Worm (Caenorhabditis elegans) whole organism, mixed stage, embryonic: Measurements from ENCODE around the gene ZK666.15.

Experiments
- M03D4.4 ChIP-seq: sonication (generic microtip); optimal IDR thresholded peaks from 2 replicates; lab custom pipeline; 2017; ENCODE audit warnings: mild to moderate bottlenecking, missing genetic modification characterization, missing compliant biosample characterization
- bed-3 ChIP-seq: fragments of 200-800 bp; sonication (Bioruptor generic); optimal IDR thresholded peaks from 3 replicates; lab custom pipeline; 2018; ENCODE audit warnings: mild to moderate bottlenecking, missing genetic modification characterization, moderate library complexity, missing compliant biosample characterization
- blmp-1 ChIP-seq: fragments of 150-350 bp; optimal IDR thresholded peaks from 2 replicates; lab custom pipeline; 2014; ENCODE audit warnings: missing biosample characterization, missing genetic modification characterization
- ceh-43 ChIP-seq: fragments of 200-800 bp; sonication (Bioruptor generic); optimal IDR thresholded peaks from 2 replicates; lab custom pipeline; 2018; ENCODE audit warnings: mild to moderate bottlenecking, missing genetic modification characterization, moderate library complexity, missing compliant biosample characterization
- ceh-83 ChIP-seq: fragments of 200-800 bp; sonication (Bioruptor generic); optimal IDR thresholded peaks from 2 replicates; lab custom pipeline; 2018; ENCODE audit warnings: mild to moderate bottlenecking, missing genetic modification characterization, missing compliant biosample characterization
- cnd-1 ChIP-seq: fragments of 200-800 bp; sonication (Bioruptor generic); optimal IDR thresholded peaks from 2 replicates; lab custom pipeline; 2018; ENCODE audit warnings: mild to moderate bottlenecking, missing genetic modification characterization, missing compliant biosample characterization
- drap-1 ChIP-seq: fragments of 200-800 bp; sonication (Bioruptor generic); optimal IDR thresholded peaks from 3 replicates; lab custom pipeline; 2018; ENCODE audit warnings: mild to moderate bottlenecking, missing genetic modification characterization, missing compliant biosample characterization
- elt-1 ChIP-seq: sonication (generic microtip); optimal IDR thresholded peaks from 2 replicates; lab custom pipeline; 2017; ENCODE audit warnings: missing genetic modification characterization, mild to moderate bottlenecking, missing compliant biosample characterization, antibody characterized with exemption, moderate library complexity, borderline replicate concordance; ENCODE audit not compliant: insufficient read depth
- elt-3 ChIP-seq: fragments of 150-350 bp; optimal IDR thresholded peaks from 2 replicates; lab custom pipeline; 2014; ENCODE audit warnings: missing biosample characterization, missing genetic modification characterization
- flh-1 ChIP-seq: fragments of 200-800 bp; sonication (Bioruptor generic); optimal IDR thresholded peaks from 2 replicates; lab custom pipeline; 2018; ENCODE audit warnings: mild to moderate bottlenecking, missing genetic modification characterization, moderate library complexity, missing compliant biosample characterization
- ham-2 ChIP-seq: fragments of 200-800 bp; sonication (Bioruptor generic); optimal IDR thresholded peaks from 2 replicates; lab custom pipeline; 2018; ENCODE audit warnings: mild to moderate bottlenecking, missing genetic modification characterization, missing compliant biosample characterization
- hlh-1 ChIP-seq: fragments of 150-350 bp; optimal IDR thresholded peaks from 2 replicates; lab custom pipeline; 2014; ENCODE audit warnings: missing biosample characterization, missing genetic modification reagents, missing genetic modification characterization
- lin-13 ChIP-seq: fragments of 150-350 bp; optimal IDR thresholded peaks from 2 replicates; lab custom pipeline; 2014; ENCODE audit warnings: missing biosample characterization, missing genetic modification characterization
- lin-32 ChIP-seq: fragments of 200-800 bp; sonication (Bioruptor generic); optimal IDR thresholded peaks from 2 replicates; lab custom pipeline; 2018; ENCODE audit warnings: mild to moderate bottlenecking, missing genetic modification characterization, missing compliant biosample characterization
- mab-5 ChIP-seq: fragments of 150-350 bp; optimal IDR thresholded peaks from 2 replicates; lab custom pipeline; 2014; ENCODE audit warnings: missing biosample characterization, missing genetic modification characterization
- mep-1 ChIP-seq: fragments of 150-350 bp; optimal IDR thresholded peaks from 2 replicates; lab custom pipeline; 2017; ENCODE audit warnings: missing biosample characterization, missing genetic modification reagents, missing genetic modification characterization, inconsistent platforms
- mls-2 ChIP-seq: sonication (generic microtip); optimal IDR thresholded peaks from 2 replicates; lab custom pipeline; 2016; ENCODE audit warnings: mild to moderate bottlenecking, missing genetic modification characterization, moderate library complexity, missing compliant biosample characterization
- nhr-12 ChIP-seq: fragments of 150-350 bp; optimal IDR thresholded peaks from 2 replicates; lab custom pipeline; 2014; ENCODE audit warnings: missing biosample characterization, missing genetic modification characterization
- nhr-2 ChIP-seq: fragments of 150-350 bp; optimal IDR thresholded peaks from 2 replicates; lab custom pipeline; 2014; ENCODE audit warnings: missing biosample characterization, missing genetic modification characterization
- nhr-28 ChIP-seq: fragments of 150-350 bp; optimal IDR thresholded peaks from 2 replicates; lab custom pipeline; 2014; ENCODE audit warnings: missing biosample characterization, missing genetic modification characterization
- pha-4 ChIP-seq: fragments of 150-350 bp; optimal IDR thresholded peaks from 2 replicates; lab custom pipeline; 2018; ENCODE audit warnings: missing biosample characterization, missing genetic modification reagents, missing genetic modification characterization
- snpc-4 ChIP-seq: fragments of 150-350 bp; optimal IDR thresholded peaks from 2 replicates; lab custom pipeline; 2014; ENCODE audit warnings: missing biosample characterization, missing genetic modification characterization
- sptf-1 ChIP-seq: sonication (generic microtip); optimal IDR thresholded peaks from 2 replicates; lab custom pipeline; 2017; ENCODE audit warnings: mild to moderate bottlenecking, missing genetic modification characterization, moderate library complexity, missing compliant biosample characterization
- tbx-8 ChIP-seq: fragments of 200-800 bp; sonication (Bioruptor generic); optimal IDR thresholded peaks from 2 replicates; lab custom pipeline; 2018; ENCODE audit warnings: mild to moderate bottlenecking, missing genetic modification characterization, moderate library complexity, missing compliant biosample characterization
- unc-120 ChIP-seq: sonication (generic microtip); optimal IDR thresholded peaks from 2 replicates; lab custom pipeline; 2017; ENCODE audit warnings: missing genetic modification characterization, missing compliant biosample characterization; ENCODE audit not compliant: poor library complexity, severe bottlenecking
- unc-39 ChIP-seq: fragments of 150-350 bp; optimal IDR thresholded peaks from 2 replicates; lab custom pipeline; 2014; ENCODE audit warnings: missing biosample characterization, missing genetic modification characterization
- zip-8 ChIP-seq: fragments of 150-350 bp; optimal IDR thresholded peaks from 2 replicates; lab custom pipeline; 2014; ENCODE audit warnings: missing biosample characterization, missing genetic modification characterization
- ztf-11 ChIP-seq: fragments of 150-350 bp; optimal IDR thresholded peaks from 2 replicates; lab custom pipeline; 2014; ENCODE audit warnings: missing biosample characterization, missing genetic modification characterization

The ZK666.15 gene

DNA sequence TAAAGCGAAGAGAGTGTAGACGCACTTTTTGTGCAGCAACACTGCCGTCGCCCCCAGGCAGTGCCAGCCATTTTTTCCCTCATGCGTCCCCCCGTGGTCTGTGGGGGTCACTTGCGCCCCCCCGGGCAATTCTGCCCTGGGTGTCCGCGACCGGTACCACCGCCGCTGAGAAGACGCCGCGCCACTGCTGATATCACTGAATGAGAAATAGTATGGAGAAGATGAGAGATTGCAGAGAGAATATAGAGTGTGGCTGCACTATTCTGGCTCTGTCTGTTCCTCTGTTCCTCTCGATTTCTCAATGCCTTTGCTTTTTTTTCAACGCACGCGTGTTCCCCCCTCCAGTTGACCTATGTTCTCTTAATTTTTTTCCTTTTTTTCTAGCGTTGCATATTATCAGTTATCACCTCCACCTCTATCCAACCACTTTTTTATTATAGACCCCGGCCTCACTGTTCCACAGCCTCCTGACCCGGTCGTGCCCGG is 40.9 kb downstream of the ZK666.15 start, which contains the start of gene mab-10:
Gene mab-10 (plus strand): TSS at position 436 of the 486 bp plus-strand sequence.
- TF ChIP-seq bed-3 (GFP tag; lab: Kevin White, UChicago) (no peak), M03D4.4 (tag; lab: Kevin White, UChicago) (no peak), lin-13 (tag; lab: Kevin White, UChicago) (no peak), lin-32 (no peak), mep-1 (tag; lab: Kevin White, UChicago) (no peak), tbx-8 (no peak), elt-3 (tag; lab: Kevin White, UChicago) (no peak), snpc-4 (tag; lab: Kevin White, UChicago) (no peak), pha-4 (tag; lab: Kevin White, UChicago) (no peak), cnd-1 (no peak), blmp-1 (tag; lab: Kevin White, UChicago) (no peak), ceh-83 (GFP tag; lab: Kevin White, UChicago) (no peak), elt-1 (tag; lab: Kevin White, UChicago) (no peak), unc-39 (tag; lab: Kevin White, UChicago) (no peak), hlh-1 (tag; lab: Kevin White, UChicago) (no peak), zip-8 (tag; lab: Kevin White, UChicago) (no peak), ham-2 (GFP tag; lab: Kevin White, UChicago) (no peak), mab-5 (tag; lab: Kevin White, UChicago) (no peak)
- TF ChIP-seq, all 35 proteins: peak for 0

DNA sequence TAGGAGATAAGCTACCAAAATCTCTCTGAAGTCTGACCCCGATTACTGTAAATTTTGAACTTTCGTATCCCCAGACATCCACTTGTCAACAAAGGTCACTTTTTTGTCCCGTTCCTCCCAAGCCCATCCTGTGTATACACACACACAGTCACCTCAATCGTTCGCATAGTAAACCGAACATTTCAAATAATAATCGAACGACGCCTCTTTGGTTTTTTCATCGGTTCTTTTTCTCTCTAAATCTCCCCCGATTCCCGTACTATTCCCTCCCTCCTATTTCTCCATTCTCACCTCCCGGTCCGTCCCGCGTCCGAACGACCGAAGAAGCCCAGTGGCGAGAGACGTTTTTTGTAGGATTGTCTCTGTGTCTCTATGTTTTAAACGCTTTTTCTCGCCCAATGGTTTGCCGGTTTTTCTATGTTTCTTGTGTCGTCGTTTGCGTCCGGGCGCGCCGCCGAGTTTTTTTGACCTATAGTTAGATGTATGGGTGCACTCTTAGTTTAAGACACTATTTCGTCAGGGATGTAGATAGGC is 42.4 kb downstream of the ZK666.15 start:
- TF ChIP-seq M03D4.4 (tag; lab: Kevin White, UChicago) = no peak
- TF ChIP-seq nhr-2 = no peak
- no peak for TF ChIP-seq hlh-1 (tag; lab: Kevin White, UChicago)
- TF ChIP-seq nhr-12 (tag; lab: Kevin White, UChicago) = no peak
- TF ChIP-seq blmp-1 (tag; lab: Kevin White, UChicago) = no peak
- no peak for TF ChIP-seq ceh-43 (GFP tag; lab: Kevin White, UChicago)

- TF ChIP-seq drap-1 (GFP tag; lab: Kevin White, UChicago) = no peak
- TF ChIP-seq bed-3 (GFP tag; lab: Kevin White, UChicago) = no peak
- no peak for TF ChIP-seq cnd-1
- TF ChIP-seq, all 35 proteins: peak for 0
These were observed 44.1 kb downstream of the ZK666.15 start for ce11 chrII:10530907-10531306.

DNA sequence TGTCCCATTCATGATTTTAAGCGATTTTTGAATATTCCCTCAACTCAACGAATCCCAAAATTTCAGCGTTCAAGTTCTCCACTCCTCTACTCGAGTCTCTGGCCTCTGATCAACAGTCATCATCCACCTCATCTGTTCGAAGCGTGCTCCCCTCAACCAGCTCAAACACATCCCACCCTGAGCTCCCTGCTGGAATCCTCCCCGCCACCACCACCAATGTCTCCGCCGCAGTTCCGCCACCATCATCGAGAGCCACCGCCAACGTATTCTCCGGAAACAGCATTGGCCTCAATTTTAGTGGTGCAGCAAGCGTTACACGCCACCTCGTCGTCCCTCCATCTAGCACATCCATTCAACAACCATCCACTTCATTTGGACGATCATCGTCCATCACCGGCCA is 44.8 kb downstream of the ZK666.15 start:
- TF ChIP-seq M03D4.4 (tag; lab: Kevin White, UChicago) = no peak
- TF ChIP-seq nhr-12 (tag; lab: Kevin White, UChicago) = no peak
- no peak for TF ChIP-seq unc-120 (tag; lab: Kevin White, UChicago)
- TF ChIP-seq ham-2 (GFP tag; lab: Kevin White, UChicago) = no peak
- TF ChIP-seq tbx-8 = no peak
- TF ChIP-seq hlh-1 (tag; lab: Kevin White, UChicago) = no peak
- no peak for TF ChIP-seq ztf-11 (tag; lab: Kevin White, UChicago)
- no peak for TF ChIP-seq zip-8 (tag; lab: Kevin White, UChicago)
- no peak for TF ChIP-seq elt-1 (tag; lab: Kevin White, UChicago)
- TF ChIP-seq ceh-43 (GFP tag; lab: Kevin White, UChicago) = no peak
- TF ChIP-seq sptf-1 = no peak
- TF ChIP-seq mls-2 = no peak
- TF ChIP-seq nhr-2 = no peak
- TF ChIP-seq cnd-1 = no peak
- TF ChIP-seq lin-13 (tag; lab: Kevin White, UChicago) = no peak

DNA sequence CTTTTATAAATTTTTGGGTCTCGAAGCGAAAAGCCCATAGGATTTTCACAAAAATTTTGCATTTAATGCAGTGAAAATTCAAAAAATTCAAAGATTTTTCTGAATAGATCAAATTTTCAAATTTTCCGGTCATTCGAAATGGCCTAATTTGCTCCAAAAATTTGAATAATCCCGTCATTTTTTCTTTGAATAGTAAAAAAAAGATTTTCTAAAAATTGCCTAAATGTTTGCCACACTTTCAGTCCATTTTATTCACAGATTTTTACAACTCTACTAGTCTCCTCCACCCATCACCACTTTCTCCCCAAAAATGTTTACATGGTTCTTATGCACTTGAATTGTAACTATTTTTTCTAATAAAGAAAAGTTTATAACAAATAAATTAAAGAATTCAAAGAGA is 47.1 kb downstream of the ZK666.15 start:
- TF ChIP-seq unc-120 (tag; lab: Kevin White, UChicago) (no peak), nhr-28 (tag; lab: Kevin White, UChicago) (no peak), bed-3 (GFP tag; lab: Kevin White, UChicago) (no peak), ceh-83 (GFP tag; lab: Kevin White, UChicago) (no peak), flh-1 (GFP tag; lab: Kevin White, UChicago) (no peak), blmp-1 (tag; lab: Kevin White, UChicago) (no peak), mep-1 (tag; lab: Kevin White, UChicago) (no peak)
